Worm (Caenorhabditis elegans): ENCODE data around the gene C01G10.7.
"Not testable (repeated sequence)": the region's sequence is repeated elsewhere in the genome, so short reads cannot be mapped to it uniquely, and the experiment has no call there.

DNA sequence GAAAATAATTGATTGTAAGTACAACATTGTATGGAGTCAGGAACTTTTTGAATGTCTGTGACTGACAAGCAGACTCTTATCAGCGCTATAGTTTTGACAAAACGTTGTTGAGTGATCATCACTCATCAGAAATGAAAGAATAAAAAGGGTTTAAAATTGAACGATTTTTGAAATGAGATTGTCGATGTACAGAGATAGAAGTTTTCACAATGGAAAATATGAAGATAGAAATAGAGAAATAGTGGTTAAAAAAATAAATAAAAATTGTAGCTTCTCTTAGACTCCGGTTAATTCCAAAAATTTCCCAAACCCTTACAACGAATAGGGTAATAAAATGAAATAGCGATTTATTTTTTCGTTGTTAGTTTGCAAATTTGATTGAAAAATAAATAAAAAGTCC, 39.6 kb downstream of the C01G10.7 start, which contains the start of gene ugt-30:
- TF ChIP-seq unc-39 (tag; optimal IDR thresholded peaks at IDR 0.05); unc-62 (GFP tag; optimal IDR thresholded peaks at IDR 0.05): not testable (repeated sequence)
